Fruit fly (Drosophila melanogaster): ENCODE measurements around the gene CG17328.

The CG17328 gene

DNA sequence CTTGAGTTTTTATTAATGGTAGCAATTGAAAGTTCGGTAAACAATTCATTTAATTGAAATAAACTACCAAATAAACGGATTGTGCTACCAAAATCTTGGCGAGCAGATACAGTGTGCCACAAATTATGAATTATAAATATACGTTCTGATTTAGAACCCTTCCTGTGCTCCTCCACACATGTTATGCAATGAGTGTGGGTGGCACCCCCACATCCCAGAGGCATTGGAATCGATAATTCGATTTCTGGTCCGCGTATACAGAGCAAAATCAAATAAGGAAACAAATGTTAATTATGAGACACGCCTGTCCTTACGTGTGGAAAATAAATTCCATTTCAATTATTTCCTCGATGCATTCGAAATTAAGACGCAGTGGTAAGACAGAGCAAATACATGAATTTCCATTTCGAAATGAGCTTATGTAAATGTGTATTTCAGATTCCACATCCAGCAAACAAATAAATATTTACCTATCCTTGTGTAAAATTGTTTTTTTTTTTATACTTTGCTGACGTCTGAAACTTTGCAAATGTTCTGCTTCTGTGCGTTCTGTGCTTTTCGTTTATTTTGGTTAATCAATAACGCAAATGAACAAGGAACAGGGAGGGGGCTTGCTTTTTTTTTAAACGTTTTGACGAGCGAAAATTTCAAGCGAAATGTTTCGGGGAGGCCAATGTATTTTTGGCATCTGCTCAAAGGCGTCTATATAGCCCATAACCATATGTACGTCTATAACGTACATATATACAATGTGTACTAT, 22.3 kb downstream of the CG17328 start (continued):
- peak; percentile 65 for TF ChIP-seq rib (GFP tag; IDR thresholded peaks at IDR 0.05)
- no peak for TF ChIP-seq lab (GFP tag; optimal IDR thresholded peaks at IDR 0.05)
- TF ChIP-seq Camta (GFP tag; optimal IDR thresholded peaks at IDR 0.05), result no peak
- TF ChIP-seq Xrp1 (GFP tag; IDR thresholded peaks at IDR 0.05), result no peak
- TF ChIP-seq MESR4 (GFP tag; optimal IDR thresholded peaks at IDR 0.05), result no peak
- no peak for TF ChIP-seq Ada2b (GFP tag; IDR thresholded peaks at IDR 0.05)
- no peak for TF ChIP-seq pb (GFP tag; optimal IDR thresholded peaks at IDR 0.05)
- TF ChIP-seq CG4617 (GFP tag; optimal IDR thresholded peaks at IDR 0.05; ENCODE audit: borderline replicate concordance), result no peak
- TF ChIP-seq nom (GFP tag; optimal IDR thresholded peaks at IDR 0.05), result no peak
- TF ChIP-seq Med (GFP tag), result peak; percentile 10
- 0 out of 3 replicates have a peak, but pooled peaks have one; percentile 35 for TF ChIP-seq sr (GFP tag; IDR thresholded peaks at IDR 0.05)

DNA sequence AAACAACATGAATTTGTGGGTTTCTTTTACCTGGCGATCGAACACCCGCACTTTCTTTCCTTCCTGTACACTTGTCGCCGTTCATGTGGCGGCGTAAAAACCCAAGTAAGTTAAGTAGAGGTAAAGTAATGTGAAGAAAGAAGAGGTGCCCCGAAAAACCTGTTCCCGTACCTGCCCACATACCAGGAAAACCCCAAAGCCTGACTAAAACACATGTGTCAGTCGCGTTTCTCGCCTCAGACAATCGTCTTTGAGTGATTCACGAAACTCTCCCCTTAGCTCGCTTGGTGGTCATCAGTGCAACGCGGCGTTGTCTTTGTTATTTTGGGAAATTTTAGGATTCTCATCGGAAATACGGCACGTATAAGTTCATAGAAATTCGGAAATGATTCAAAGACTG, 23.8 kb downstream of the CG17328 start:
- TF ChIP-seq fd3F (GFP tag; optimal IDR thresholded peaks at IDR 0.05), result no peak
- no peak for TF ChIP-seq CG5953 (GFP tag; IDR thresholded peaks at IDR 0.05)
- no peak for TF ChIP-seq CG4820 (GFP tag; optimal IDR thresholded peaks at IDR 0.05)
- peak; percentile 58; the same call in 2 of the 3 replicates for TF ChIP-seq CG2199 (GFP tag; IDR thresholded peaks at IDR 0.05)
- peak; percentile 38 for TF ChIP-seq Med (GFP tag)
- peak; percentile 73 for TF ChIP-seq pros (GFP tag; optimal IDR thresholded peaks at IDR 0.05)
- TF ChIP-seq Neu2 (GFP tag; optimal IDR thresholded peaks at IDR 0.05; ENCODE audit: borderline replicate concordance), result peak; percentile 89
- TF ChIP-seq kni (GFP tag; optimal IDR thresholded peaks at IDR 0.05), result peak; percentile 66
- TF ChIP-seq CG16815 (GFP tag; optimal IDR thresholded peaks at IDR 0.05), result no peak
- no peak for TF ChIP-seq Atf6 (GFP tag; IDR thresholded peaks at IDR 0.05)
- TF ChIP-seq sd (tag; optimal IDR thresholded peaks at IDR 0.05), result peak; percentile 40
- TF ChIP-seq CG8944 (GFP tag; optimal IDR thresholded peaks at IDR 0.05), result no peak
- peak; percentile 17 for TF ChIP-seq CG17829 (tag; optimal IDR thresholded peaks at IDR 0.05)
- TF ChIP-seq CG8089 (GFP tag; optimal IDR thresholded peaks at IDR 0.05), result no peak
- peak; percentile 69 for TF ChIP-seq twi (tag; optimal IDR thresholded peaks at IDR 0.05)
- TF ChIP-seq tll (GFP tag; optimal IDR thresholded peaks at IDR 0.05), result peak in 1 of 2 experiments; percentile 86

DNA sequence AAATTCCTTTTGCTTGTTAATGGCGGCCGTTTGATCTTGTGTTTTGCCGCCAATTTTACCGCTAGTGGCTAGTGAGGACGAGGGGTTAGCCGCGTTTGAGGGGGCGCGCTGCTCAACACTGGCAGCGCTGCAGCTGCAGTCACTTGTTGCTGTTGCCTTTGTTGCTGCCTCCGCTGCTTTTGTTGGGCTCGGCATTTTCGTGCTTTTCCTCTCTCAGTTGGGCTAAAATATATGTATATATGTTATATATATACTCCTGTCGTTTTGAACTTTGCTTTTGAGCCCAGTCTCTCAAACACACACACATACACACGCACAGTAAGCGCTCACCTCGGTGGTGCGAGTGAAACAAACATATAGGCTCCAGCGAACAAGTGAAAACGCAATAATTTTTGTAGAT, 25.1 kb downstream of the CG17328 start:
- TF ChIP-seq ind (GFP tag; optimal IDR thresholded peaks at IDR 0.05), result no peak
- TF ChIP-seq CG13424 (tag; optimal IDR thresholded peaks at IDR 0.05), result no peak
- TF ChIP-seq nerfin-1 (tag; optimal IDR thresholded peaks at IDR 0.05), result no peak
- no peak for TF ChIP-seq CG3847 (GFP tag; IDR thresholded peaks at IDR 0.05)
- no peak for TF ChIP-seq CG3838 (GFP tag; optimal IDR thresholded peaks at IDR 0.05)
- no peak for TF ChIP-seq vnd (GFP tag; IDR thresholded peaks at IDR 0.05; ENCODE audit: partially characterized antibody)
- no peak for TF ChIP-seq tio (GFP tag; optimal IDR thresholded peaks at IDR 0.05)
- TF ChIP-seq kah (GFP tag; optimal IDR thresholded peaks at IDR 0.05), result peak; percentile 98
- no peak for TF ChIP-seq CG6683 (GFP tag; optimal IDR thresholded peaks at IDR 0.05)
- TF ChIP-seq row (GFP tag; IDR thresholded peaks at IDR 0.05), result peak; percentile 11; the same call in 1 of the 3 replicates
- no peak for TF ChIP-seq Ets65A (GFP tag)
- peak; percentile 83 for TF ChIP-seq CG10267 (tag; optimal IDR thresholded peaks at IDR 0.05)
- peak; percentile 25 for TF ChIP-seq Dp (GFP tag; optimal IDR thresholded peaks at IDR 0.05)
- TF ChIP-seq hbn (GFP tag; IDR thresholded peaks at IDR 0.05; ENCODE audit: partially characterized antibody), result no peak
- TF ChIP-seq Adf1 (GFP tag; IDR thresholded peaks at IDR 0.05), result peak; percentile 53
- no peak for TF ChIP-seq CG8765 (GFP tag; IDR thresholded peaks at IDR 0.05)
- no peak for TF ChIP-seq slp2 (GFP tag; optimal IDR thresholded peaks at IDR 0.05)
- TF ChIP-seq CG11560 (tag; IDR thresholded peaks at IDR 0.05), result no peak
- TF ChIP-seq sr (GFP tag; IDR thresholded peaks at IDR 0.05), result 0 out of 3 replicates have a peak, but pooled peaks have one; percentile 8
- peak; percentile 16 for TF ChIP-seq CG7987 (GFP tag; optimal IDR thresholded peaks at IDR 0.05)
- TF ChIP-seq CG42726 (GFP tag; IDR thresholded peaks at IDR 0.05; ENCODE audit: partially characterized antibody), result no peak
- TF ChIP-seq Dek (tag; optimal IDR thresholded peaks at IDR 0.05), result no peak
- no peak for TF ChIP-seq NK7.1 (GFP tag; optimal IDR thresholded peaks at IDR 0.05)

Data from whole organism, embryonic.